Worm (Caenorhabditis elegans) whole organism, midembryonic: ENCODE data around the gene nlp-59.

ENCODE experiments used
- T22C8.4 ChIP-seq: fragments of 200-800 bp; sonication (Bioruptor generic); IDR thresholded peaks from 2 replicates; pipeline ENCODE4 v1.3.6; 2022; ENCODE audit warnings: missing genetic modification characterization, missing compliant biosample characterization
- cog-1 ChIP-seq: sonication (generic microtip); optimal IDR thresholded peaks from 2 replicates; lab custom pipeline; 2016; ENCODE audit warnings: missing genetic modification characterization, missing compliant biosample characterization
- flt-1 ChIP-seq: fragments of 200-800 bp; sonication (Bioruptor generic); IDR thresholded peaks from 2 replicates; pipeline ENCODE4 v1.3.6; 2022; ENCODE audit warnings: missing genetic modification characterization, missing compliant biosample characterization
- klf-2 ChIP-seq: fragments of 200-800 bp; sonication (Bioruptor generic); conservative IDR thresholded peaks from 2 replicates; pipeline ENCODE4 v1.3.6; 2022; ENCODE audit warnings: missing genetic modification reagents, missing genetic modification characterization, missing compliant biosample characterization
- med-1 ChIP-seq: sonication (generic microtip); optimal IDR thresholded peaks from 2 replicates; lab custom pipeline; 2017; ENCODE audit warnings: missing genetic modification characterization, mild to moderate bottlenecking, missing compliant biosample characterization, antibody characterized with exemption, missing genetic modification reagents; ENCODE audit not compliant: insufficient read depth
- ref-1 ChIP-seq: fragments of 200-800 bp; sonication (Bioruptor generic); conservative IDR thresholded peaks from 2 replicates; pipeline ENCODE4 v1.3.6; 2022; ENCODE audit warnings: missing genetic modification reagents, missing genetic modification characterization, missing compliant biosample characterization
- tab-1 ChIP-seq: fragments of 200-800 bp; sonication (Bioruptor generic); IDR thresholded peaks from 2 replicates; pipeline ENCODE4 v1.3.6; 2022; ENCODE audit warnings: missing genetic modification characterization, missing compliant biosample characterization
- ztf-23 ChIP-seq: fragments of 200-800 bp; sonication (Bioruptor generic); IDR thresholded peaks from 2 replicates; pipeline ENCODE4 v1.3.6; 2022; ENCODE audit warnings: missing genetic modification reagents, missing genetic modification characterization, missing compliant biosample characterization
- ztf-29 ChIP-seq: fragments of 200-800 bp; sonication (Bioruptor generic); IDR thresholded peaks from 2 replicates; pipeline ENCODE4 v1.3.6; 2022; ENCODE audit warnings: missing genetic modification reagents, missing genetic modification characterization, missing compliant biosample characterization

- TF ChIP-seq T22C8.4 (no peak), ref-1 (no peak), tab-1 (GFP tag; lab: Robert Waterston, UW) (no peak), klf-2 (no peak), ztf-29 (GFP tag; lab: Robert Waterston, UW) (no peak), med-1 (no peak), flt-1 (GFP tag; lab: Robert Waterston, UW) (no peak), ztf-23 (GFP tag; lab: Robert Waterston, UW) (no peak), cog-1 (tag; lab: Kevin White, UChicago) (no peak)
Observed at ce11 chrV:14945697-14946096, 25.5 kb upstream of the nlp-59 start, which contains the start of gene C30G7.3.
